Worm (Caenorhabditis elegans): ENCODE results near the gene nhr-208.
"Not testable (repeated sequence)": the region's sequence is repeated elsewhere in the genome, so short reads cannot be mapped to it uniquely, and the experiment has no call there.

nhr-208 gene

ce11 chrV:12120381-12120780 lies 26.3 kb downstream of the nhr-208 start, which contains the start of gene C13C4.7:
C13C4.7 (minus strand) TSS chrV:12120481.
- TF ChIP-seq ztf-29 (GFP tag; IDR thresholded peaks at IDR 0.05) = no peak
- no peak for TF ChIP-seq flt-1 (GFP tag; IDR thresholded peaks at IDR 0.05)

ce11 chrV:12121274-12121673 lies 27.2 kb downstream of the nhr-208 start, which contains the start of gene C13C4.6:
C13C4.6 (plus strand) TSS chrV:12121574.
- no peak for TF ChIP-seq ref-1 (GFP tag; conservative IDR thresholded peaks at IDR 0.05)
- TF ChIP-seq med-1 (GFP tag; optimal IDR thresholded peaks at IDR 0.05; ENCODE audit: insufficient read depth) = no peak
- no peak for TF ChIP-seq flt-1 (GFP tag; IDR thresholded peaks at IDR 0.05)
- TF ChIP-seq klf-2 (GFP tag; conservative IDR thresholded peaks at IDR 0.05) = no peak
- no peak for TF ChIP-seq T22C8.4 (GFP tag; IDR thresholded peaks at IDR 0.05)
- TF ChIP-seq tab-1 (GFP tag; IDR thresholded peaks at IDR 0.05) = no peak
- TF ChIP-seq ztf-29 (GFP tag; IDR thresholded peaks at IDR 0.05) = no peak
- TF ChIP-seq ztf-23 (GFP tag; IDR thresholded peaks at IDR 0.05) = no peak

ce11 chrV:12130688-12131087 lies 36.6 kb downstream of the nhr-208 start, which contains the start of gene C27A7.6:
C27A7.6 (minus strand) TSS chrV:12130788.
- TF ChIP-seq cog-1 (tag; optimal IDR thresholded peaks at IDR 0.05); klf-2 (GFP tag; conservative IDR thresholded peaks at IDR 0.05); T22C8.4 (GFP tag; IDR thresholded peaks at IDR 0.05): not testable (repeated sequence)

ce11 chrV:12131157-12131556 lies 37.0 kb downstream of the nhr-208 start, which contains the start of gene enpp-1:
enpp-1 (plus strand) TSS chrV:12131457.
- not testable (repeated sequence) for TF ChIP-seq flt-1 (GFP tag; IDR thresholded peaks at IDR 0.05); ref-1 (GFP tag; conservative IDR thresholded peaks at IDR 0.05); ztf-23 (GFP tag; IDR thresholded peaks at IDR 0.05)

- TF ChIP-seq cog-1 (tag; optimal IDR thresholded peaks at IDR 0.05) (no peak), flt-1 (GFP tag; IDR thresholded peaks at IDR 0.05) (no peak), tab-1 (GFP tag; IDR thresholded peaks at IDR 0.05) (no peak), ztf-29 (GFP tag; IDR thresholded peaks at IDR 0.05) (no peak), ztf-23 (GFP tag; IDR thresholded peaks at IDR 0.05) (no peak), klf-2 (GFP tag; conservative IDR thresholded peaks at IDR 0.05) (no peak), ref-1 (GFP tag; conservative IDR thresholded peaks at IDR 0.05) (no peak), med-1 (GFP tag; optimal IDR thresholded peaks at IDR 0.05; ENCODE audit: insufficient read depth) (no peak), T22C8.4 (GFP tag; IDR thresholded peaks at IDR 0.05) (no peak)
These were observed 43.8 kb downstream of the nhr-208 start for ce11 chrV:12137942-12138341.

ce11 chrV:12140625-12141024 lies 46.5 kb downstream of the nhr-208 start, which contains the start of gene C27A7.3:
C27A7.3 (plus strand) TSS chrV:12140925.
- TF ChIP-seq ztf-23 (GFP tag; IDR thresholded peaks at IDR 0.05) (no peak), med-1 (GFP tag; optimal IDR thresholded peaks at IDR 0.05; ENCODE audit: insufficient read depth) (no peak), tab-1 (GFP tag; IDR thresholded peaks at IDR 0.05) (no peak), ref-1 (GFP tag; conservative IDR thresholded peaks at IDR 0.05) (no peak), klf-2 (GFP tag; conservative IDR thresholded peaks at IDR 0.05) (no peak), cog-1 (tag; optimal IDR thresholded peaks at IDR 0.05) (no peak), ztf-29 (GFP tag; IDR thresholded peaks at IDR 0.05) (no peak), flt-1 (GFP tag; IDR thresholded peaks at IDR 0.05) (no peak), T22C8.4 (GFP tag; IDR thresholded peaks at IDR 0.05) (no peak)

Data from whole organism, midembryonic.